Fruit fly (Drosophila melanogaster): ENCODE data around the gene CG14260.

Gene CG14260

DNA sequence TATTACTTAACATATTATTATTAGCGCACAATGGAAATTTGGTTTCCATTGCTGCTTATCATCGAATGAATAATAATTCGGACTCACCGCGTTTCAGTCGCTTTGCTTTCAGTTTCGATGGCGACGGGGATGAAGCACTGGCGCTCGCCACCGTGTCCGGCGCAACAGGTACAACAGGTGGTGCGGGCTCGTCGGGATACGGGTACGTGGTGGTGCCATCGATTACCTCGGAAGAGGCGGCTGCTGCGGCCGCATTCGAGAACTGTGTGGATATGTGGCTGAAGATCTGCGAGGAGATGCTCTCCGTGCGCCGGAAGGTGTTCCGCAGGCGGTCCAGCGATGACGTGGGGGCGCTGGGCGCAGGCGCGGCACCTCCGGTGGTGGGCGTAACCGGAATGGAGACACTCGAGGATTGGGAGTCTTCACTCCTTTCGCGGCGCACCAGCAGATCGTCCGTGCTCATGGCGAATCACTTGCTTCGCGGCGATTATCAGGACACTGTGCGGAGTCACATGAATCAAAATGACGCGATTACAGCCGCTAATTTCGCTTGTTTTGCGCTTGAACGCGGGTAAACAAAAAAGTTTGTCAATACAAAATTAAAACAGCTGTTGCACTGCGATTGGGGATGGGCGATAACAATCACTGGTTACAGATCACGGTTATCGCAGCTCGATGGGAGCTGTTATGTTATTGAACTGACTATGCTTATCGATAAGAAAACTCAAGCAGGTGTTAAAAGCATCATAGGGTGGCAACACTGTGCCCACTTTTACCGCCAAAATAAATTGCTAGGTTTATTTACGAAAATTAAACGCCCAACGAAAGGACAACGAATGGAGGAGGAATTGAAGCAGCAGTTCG is 26.6 kb upstream of the CG14260 start, which contains the start of the genes CG31064 and PolA2:
Gene CG31064, minus strand, starts transcription at position 648 of the 864 bp plus-strand sequence.
Gene PolA2, plus strand, starts transcription at position 726 of the 864 bp plus-strand sequence.
- peak; percentile 13 for TF ChIP-seq vfl (GFP tag; optimal IDR thresholded peaks at IDR 0.05)
- TF ChIP-seq Stat92E (GFP tag; optimal IDR thresholded peaks at IDR 0.05), result no peak
- TF ChIP-seq eyg (GFP tag; optimal IDR thresholded peaks at IDR 0.05), result no peak
- no peak for TF ChIP-seq CG6813 (GFP tag; optimal IDR thresholded peaks at IDR 0.05)
- TF ChIP-seq Mes4 (GFP tag; optimal IDR thresholded peaks at IDR 0.05), result no peak
- no peak for TF ChIP-seq danr (GFP tag; IDR thresholded peaks at IDR 0.05)
- peak; percentile 6 for TF ChIP-seq CG34376 (GFP tag; optimal IDR thresholded peaks at IDR 0.05)
- TF ChIP-seq bab2 (GFP tag; optimal IDR thresholded peaks at IDR 0.05), result no peak
- no peak for TF ChIP-seq Meics (GFP tag; optimal IDR thresholded peaks at IDR 0.05)
- no peak for TF ChIP-seq CG3726 (GFP tag; IDR thresholded peaks at IDR 0.05)
- no peak for TF ChIP-seq corto (GFP tag; optimal IDR thresholded peaks at IDR 0.05)
- TF ChIP-seq CG6854 (GFP tag; optimal IDR thresholded peaks at IDR 0.05), result no peak
- TF ChIP-seq Lim3 (GFP tag; IDR thresholded peaks at IDR 0.05), result no peak
- TF ChIP-seq gsb-n (tag; optimal IDR thresholded peaks at IDR 0.05), result no peak
- TF ChIP-seq gem (tag; optimal IDR thresholded peaks at IDR 0.05), result no peak
- TF ChIP-seq esg (GFP tag; conservative IDR thresholded peaks at IDR 0.05), result no peak
- no peak for TF ChIP-seq NK7.1 (GFP tag; optimal IDR thresholded peaks at IDR 0.05)
- TF ChIP-seq CG9817 (tag; optimal IDR thresholded peaks at IDR 0.05), result no peak
- TF ChIP-seq insv (GFP tag; optimal IDR thresholded peaks at IDR 0.05), result no peak
- no peak for TF ChIP-seq ATbp (GFP tag; optimal IDR thresholded peaks at IDR 0.05)
- no peak for TF ChIP-seq aop (GFP tag; IDR thresholded peaks at IDR 0.05)
- no peak for TF ChIP-seq CG15269 (tag; optimal IDR thresholded peaks at IDR 0.05)
- TF ChIP-seq nom (GFP tag; optimal IDR thresholded peaks at IDR 0.05), result no peak
- TF ChIP-seq CG5180 (GFP tag; optimal IDR thresholded peaks at IDR 0.05), result no peak
- TF ChIP-seq CrebB (tag; optimal IDR thresholded peaks at IDR 0.05), result peak; percentile 42
- no peak for TF ChIP-seq CG18599 (GFP tag; optimal IDR thresholded peaks at IDR 0.05)
- TF ChIP-seq lbe (GFP tag; optimal IDR thresholded peaks at IDR 0.05), result no peak
- TF ChIP-seq CG13624 (GFP tag; optimal IDR thresholded peaks at IDR 0.05), result peak; percentile 7
- no peak for TF ChIP-seq Xbp1 (GFP tag; optimal IDR thresholded peaks at IDR 0.05)
- TF ChIP-seq gcm (GFP tag; optimal IDR thresholded peaks at IDR 0.05), result no peak
- no peak for TF ChIP-seq CG33557 (GFP tag; optimal IDR thresholded peaks at IDR 0.05)
- peak; percentile 80 for TF ChIP-seq Opbp (GFP tag; IDR thresholded peaks at IDR 0.05; ENCODE audit: partially characterized antibody)
- TF ChIP-seq Hr78 (GFP tag; optimal IDR thresholded peaks at IDR 0.05), result no peak
- TF ChIP-seq CkIIα-i1 (GFP tag; IDR thresholded peaks at IDR 0.05), result no peak
- no peak for TF ChIP-seq Fer2 (tag; optimal IDR thresholded peaks at IDR 0.05)
- TF ChIP-seq h (optimal IDR thresholded peaks at IDR 0.05), result no peak
- peak; percentile 66 for TF ChIP-seq trem (tag; optimal IDR thresholded peaks at IDR 0.05)
- TF ChIP-seq da (GFP tag; optimal IDR thresholded peaks at IDR 0.05), result peak; percentile 35
- TF ChIP-seq CG11093 (GFP tag; IDR thresholded peaks at IDR 0.05), result no peak
- no peak for TF ChIP-seq BtbVII (GFP tag; optimal IDR thresholded peaks at IDR 0.05)
- TF ChIP-seq grau (tag; optimal IDR thresholded peaks at IDR 0.05), result no peak
- 0 out of 3 replicates have a peak, but pooled peaks have one; percentile 5 for TF ChIP-seq Optix (GFP tag; IDR thresholded peaks at IDR 0.05)
- peak; percentile 92 for TF ChIP-seq E2f2 (GFP tag; IDR thresholded peaks at IDR 0.05)
- TF ChIP-seq Hr3 (GFP tag; optimal IDR thresholded peaks at IDR 0.05), result no peak
- TF ChIP-seq Deaf1 (tag; optimal IDR thresholded peaks at IDR 0.05), result no peak
- TF ChIP-seq CG3838 (GFP tag; optimal IDR thresholded peaks at IDR 0.05), result no peak
- TF ChIP-seq ro (GFP tag; IDR thresholded peaks at IDR 0.05), result no peak
- TF ChIP-seq CG10565 (GFP tag; optimal IDR thresholded peaks at IDR 0.05), result no peak
- TF ChIP-seq ham (GFP tag; IDR thresholded peaks at IDR 0.05), result no peak
